Fruit fly (Drosophila melanogaster): ENCODE data around the gene Ets96B.
A peak's percentile ranks its signal among the peaks of the same experiment; 100 is the strongest.

Ets96B gene

DNA sequence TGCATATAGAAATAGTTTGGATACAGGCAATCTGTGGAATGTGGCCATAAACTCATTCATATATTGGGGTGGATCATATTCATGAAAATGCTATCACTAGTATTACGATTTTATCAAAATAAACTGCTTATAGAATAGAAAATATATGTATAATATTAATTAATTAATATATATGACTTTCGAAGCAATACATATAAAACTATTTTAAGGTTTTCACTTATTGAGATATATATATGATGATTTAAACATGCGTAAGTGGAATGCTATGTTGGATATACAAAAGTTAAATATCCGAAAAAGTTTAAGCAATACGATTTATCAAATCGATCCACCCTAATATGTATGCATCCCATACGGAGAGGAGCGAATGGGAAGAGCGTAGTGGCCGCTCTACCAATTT lies 10.7 kb downstream of the Ets96B start (continued):
- TF ChIP-seq CG9817 (tag; optimal IDR thresholded peaks at IDR 0.05) (peak; percentile 3), Eip74EF (GFP tag; optimal IDR thresholded peaks at IDR 0.05) (peak in 1 of 2 experiments; percentile 39), stc (GFP tag; IDR thresholded peaks at IDR 0.05) (peak; percentile 31; the same call in 1 of the 2 replicates), salm (tag; optimal IDR thresholded peaks at IDR 0.05) (peak; percentile 53), sd (tag; optimal IDR thresholded peaks at IDR 0.05) (peak; percentile 64), grau (tag; optimal IDR thresholded peaks at IDR 0.05) (peak; percentile 51), CG17829 (tag; optimal IDR thresholded peaks at IDR 0.05) (peak; percentile 44), Nf-YB (GFP tag; optimal IDR thresholded peaks at IDR 0.05) (peak; percentile 11), HLH3B (GFP tag; IDR thresholded peaks at IDR 0.05) (peak; percentile 39; the same call in 1 of the 2 replicates), HmgD (GFP tag; optimal IDR thresholded peaks at IDR 0.05) (no peak), gcm (GFP tag; optimal IDR thresholded peaks at IDR 0.05) (peak; percentile 48), run (tag; optimal IDR thresholded peaks at IDR 0.05) (peak; percentile 30), CG1647 (GFP tag; optimal IDR thresholded peaks at IDR 0.05) (no peak), Sry-β (GFP tag; optimal IDR thresholded peaks at IDR 0.05) (no peak), zf30C (GFP tag; optimal IDR thresholded peaks at IDR 0.05) (no peak), eve (GFP tag; optimal IDR thresholded peaks at IDR 0.05) (no peak), Fer1 (GFP tag; optimal IDR thresholded peaks at IDR 0.05) (peak; percentile 5), CG6683 (GFP tag; optimal IDR thresholded peaks at IDR 0.05) (no peak), ac (GFP tag; optimal IDR thresholded peaks at IDR 0.05) (no peak), kah (GFP tag; optimal IDR thresholded peaks at IDR 0.05) (peak; percentile 1), CG1233 (GFP tag; optimal IDR thresholded peaks at IDR 0.05) (peak; percentile 3), HHEX (GFP tag; optimal IDR thresholded peaks at IDR 0.05) (no peak), seq (GFP tag; IDR thresholded peaks at IDR 0.05) (no peak), cwo (GFP tag; optimal IDR thresholded peaks at IDR 0.05) (peak; percentile 19), nmo (GFP tag; optimal IDR thresholded peaks at IDR 0.05) (peak; percentile 20), Trl (optimal IDR thresholded peaks at IDR 0.05) (peak; percentile 2 to 21), Trl (GFP tag; optimal IDR thresholded peaks at IDR 0.05) (no peak), ATbp (GFP tag; optimal IDR thresholded peaks at IDR 0.05) (no peak), pan (optimal IDR thresholded peaks at IDR 0.05) (no peak), pan (GFP tag; optimal IDR thresholded peaks at IDR 0.05 in 1 of 2, IDR thresholded peaks at IDR 0.05 in 1 of 2) (peak in 1 of 2 experiments; percentile 32), CG10147 (GFP tag; optimal IDR thresholded peaks at IDR 0.05) (peak; percentile 19), CG12942 (GFP tag; optimal IDR thresholded peaks at IDR 0.05) (no peak), CG7839 (tag; optimal IDR thresholded peaks at IDR 0.05) (no peak), CG15514 (GFP tag; optimal IDR thresholded peaks at IDR 0.05) (peak; percentile 12), CG9437 (GFP tag; optimal IDR thresholded peaks at IDR 0.05) (peak; percentile 48)

DNA sequence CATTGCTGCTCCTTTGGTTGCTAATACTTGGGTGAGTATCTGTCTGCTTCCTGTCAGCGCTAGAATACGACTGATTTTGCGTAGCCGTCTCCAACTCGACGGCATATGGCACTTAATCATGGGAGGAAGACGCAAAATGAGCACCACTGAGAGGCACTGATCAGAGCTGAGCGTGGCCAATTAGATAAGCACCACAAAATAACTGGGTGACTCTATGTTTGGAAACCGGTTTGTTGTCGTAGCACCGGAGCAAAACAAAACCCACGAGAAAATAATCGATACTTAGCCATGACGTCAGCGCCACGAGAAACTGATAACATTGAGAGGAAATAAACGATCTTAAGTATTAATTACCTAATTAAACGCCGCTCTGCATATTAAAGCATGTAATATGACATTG lies 11.6 kb downstream of the Ets96B start, which contains the start of gene Ude:
Ude (minus strand) TSS at position 166 of the 400 bp plus-strand sequence.
- TF ChIP-seq ranshi (GFP tag; IDR thresholded peaks at IDR 0.05), result no peak
- TF ChIP-seq Dref (GFP tag; IDR thresholded peaks at IDR 0.05), result no peak
- no peak for TF ChIP-seq tna (GFP tag; IDR thresholded peaks at IDR 0.05; ENCODE audit: partially characterized antibody)
- TF ChIP-seq aop (GFP tag; IDR thresholded peaks at IDR 0.05), result no peak
- 0 out of 2 replicates have a peak, but pooled peaks have one; percentile 23 for TF ChIP-seq Rfx (GFP tag; IDR thresholded peaks at IDR 0.05)
- TF ChIP-seq CG8478 (optimal IDR thresholded peaks at IDR 0.05), result no peak
- peak; percentile 33 for TF ChIP-seq BtbVII (GFP tag; optimal IDR thresholded peaks at IDR 0.05)
- no peak for TF ChIP-seq CG2202 (tag; optimal IDR thresholded peaks at IDR 0.05)
- no peak for TF ChIP-seq pita (GFP tag; optimal IDR thresholded peaks at IDR 0.05)
- TF ChIP-seq Mrtf (GFP tag; IDR thresholded peaks at IDR 0.05), result no peak
- peak; percentile 61; the same call in 2 of the 3 replicates for TF ChIP-seq ci (GFP tag; IDR thresholded peaks at IDR 0.05)
- peak; percentile 18 for TF ChIP-seq CG6765 (GFP tag; optimal IDR thresholded peaks at IDR 0.05)
- peak; percentile 85; the same call in 2 of the 4 replicates for TF ChIP-seq chinmo (GFP tag; IDR thresholded peaks at IDR 0.05; ENCODE audit: partially characterized antibody)
- TF ChIP-seq fd64A (GFP tag; optimal IDR thresholded peaks at IDR 0.05), result no peak
- TF ChIP-seq CG4617 (GFP tag; optimal IDR thresholded peaks at IDR 0.05; ENCODE audit: borderline replicate concordance), result no peak
- TF ChIP-seq CG13287 (GFP tag; IDR thresholded peaks at IDR 0.05; ENCODE audit: partially characterized antibody), result peak; percentile 28
- TF ChIP-seq bowl (GFP tag; IDR thresholded peaks at IDR 0.05), result no peak; the same call in 1 of the 2 replicates
- no peak for TF ChIP-seq ham (GFP tag; IDR thresholded peaks at IDR 0.05)
